Fruit fly (Drosophila melanogaster): Measurements from ENCODE around the gene eIF5B.
A peak's percentile ranks its signal among the peaks of the same experiment; 100 is the strongest.

Gene eIF5B

dm6 chr3L:3400555-3401198, 60.1 kb downstream of the eIF5B start:
- TF ChIP-seq zf30C (GFP tag; optimal IDR thresholded peaks at IDR 0.05) (no peak), pfk (GFP tag; optimal IDR thresholded peaks at IDR 0.05) (no peak), bbx (GFP tag; IDR thresholded peaks at IDR 0.05; ENCODE audit: partially characterized antibody) (0 out of 2 replicates have a peak, but pooled peaks have one; percentile 20), CG1233 (GFP tag; optimal IDR thresholded peaks at IDR 0.05) (no peak), CG42726 (GFP tag; IDR thresholded peaks at IDR 0.05; ENCODE audit: partially characterized antibody) (no peak), cad (GFP tag; optimal IDR thresholded peaks at IDR 0.05) (no peak), Deaf1 (tag; optimal IDR thresholded peaks at IDR 0.05) (peak; percentile 75), prd (optimal IDR thresholded peaks at IDR 0.05) (no peak), prd (GFP tag; IDR thresholded peaks at IDR 0.05) (no peak), CG12744 (GFP tag; optimal IDR thresholded peaks at IDR 0.05) (no peak), CoRest (tag; optimal IDR thresholded peaks at IDR 0.05) (no peak), unpg (GFP tag; optimal IDR thresholded peaks at IDR 0.05) (no peak), CG4328 (GFP tag; optimal IDR thresholded peaks at IDR 0.05) (no peak), Ada2b (GFP tag; IDR thresholded peaks at IDR 0.05) (no peak), Six4 (GFP tag; optimal IDR thresholded peaks at IDR 0.05) (no peak), cato (GFP tag; optimal IDR thresholded peaks at IDR 0.05; ENCODE audit: borderline replicate concordance) (no peak), Drgx (GFP tag; IDR thresholded peaks at IDR 0.05) (peak; percentile 48), mld (GFP tag; IDR thresholded peaks at IDR 0.05; ENCODE audit: partially characterized antibody) (no peak), Abd-B (GFP tag; optimal IDR thresholded peaks at IDR 0.05) (no peak), CG11695 (GFP tag; IDR thresholded peaks at IDR 0.05) (no peak), chif (GFP tag; optimal IDR thresholded peaks at IDR 0.05) (no peak), abd-A (tag; optimal IDR thresholded peaks at IDR 0.05) (peak; percentile 13), Atf6 (GFP tag; IDR thresholded peaks at IDR 0.05) (0 out of 2 replicates have a peak, but pooled peaks have one; percentile 13), CG17568 (GFP tag; optimal IDR thresholded peaks at IDR 0.05) (no peak), crol (GFP tag; IDR thresholded peaks at IDR 0.05) (peak; percentile 35; the same call in 1 of the 2 replicates), vvl (GFP tag; IDR thresholded peaks at IDR 0.05) (0 out of 2 replicates have a peak, but pooled peaks have one; percentile 13), Ssrp (tag; optimal IDR thresholded peaks at IDR 0.05) (no peak), sug (tag; optimal IDR thresholded peaks at IDR 0.05) (peak; percentile 38), D (optimal IDR thresholded peaks at IDR 0.05) (no peak), D (GFP tag; optimal IDR thresholded peaks at IDR 0.05) (no peak), Meics (GFP tag; optimal IDR thresholded peaks at IDR 0.05) (peak; percentile 8), Poxn (GFP tag; IDR thresholded peaks at IDR 0.05) (no peak), gcm (GFP tag; optimal IDR thresholded peaks at IDR 0.05) (no peak), Nf-YC (tag; optimal IDR thresholded peaks at IDR 0.05) (no peak), Lhr (GFP tag; optimal IDR thresholded peaks at IDR 0.05) (no peak), H15 (GFP tag; IDR thresholded peaks at IDR 0.05) (no peak), CG4404 (GFP tag; IDR thresholded peaks at IDR 0.05) (no peak), C15 (GFP tag; IDR thresholded peaks at IDR 0.05) (no peak), CG10274 (GFP tag; optimal IDR thresholded peaks at IDR 0.05) (no peak), CG18262 (tag; optimal IDR thresholded peaks at IDR 0.05) (no peak), CG13894 (tag; optimal IDR thresholded peaks at IDR 0.05) (peak; percentile 0), jigr1 (GFP tag; IDR thresholded peaks at IDR 0.05) (no peak), chm (GFP tag; IDR thresholded peaks at IDR 0.05) (peak; percentile 28; the same call in 1 of the 2 replicates), en (GFP tag; optimal IDR thresholded peaks at IDR 0.05) (no peak), NFAT (GFP tag; IDR thresholded peaks at IDR 0.05) (0 out of 2 replicates have a peak, but pooled peaks have one; percentile 33), phol (tag; optimal IDR thresholded peaks at IDR 0.05) (no peak), chn (GFP tag; optimal IDR thresholded peaks at IDR 0.05) (no peak), nau (GFP tag; optimal IDR thresholded peaks at IDR 0.05) (peak; percentile 80), mirr (GFP tag; optimal IDR thresholded peaks at IDR 0.05) (no peak), CG30403 (GFP tag; optimal IDR thresholded peaks at IDR 0.05) (no peak)
